Worm (Caenorhabditis elegans): ENCODE results near the gene C33B4.5.

DNA sequence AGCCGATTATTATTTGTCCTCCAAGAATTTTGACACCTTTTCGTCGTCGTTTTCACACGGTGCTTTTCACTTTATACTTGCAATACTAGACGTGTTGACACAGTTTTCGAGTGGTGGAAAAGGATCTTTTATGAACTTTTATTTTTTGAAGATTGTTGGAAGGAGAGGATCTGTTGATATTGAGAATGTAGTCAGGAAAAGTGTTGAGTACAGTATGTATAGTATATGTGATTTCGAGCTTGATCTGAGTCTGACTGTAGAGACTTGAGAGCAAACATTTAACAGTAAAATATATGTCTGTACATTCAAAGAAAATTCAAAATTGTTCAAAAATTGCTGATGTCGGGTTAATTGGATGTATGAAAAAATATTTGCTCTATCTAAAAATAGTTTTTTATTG lies 47.0 kb upstream of the C33B4.5 start:
- TF ChIP-seq pha-4 (tag; optimal IDR thresholded peaks at IDR 0.05) (no peak), lsy-2 (tag; optimal IDR thresholded peaks at IDR 0.05) (no peak), lin-13 (tag; optimal IDR thresholded peaks at IDR 0.05) (no peak), unc-39 (tag; optimal IDR thresholded peaks at IDR 0.05) (no peak)

All from whole organism, mixed stage, embryonic.